Worm (Caenorhabditis elegans): ENCODE data around the gene F16G10.13.

DNA sequence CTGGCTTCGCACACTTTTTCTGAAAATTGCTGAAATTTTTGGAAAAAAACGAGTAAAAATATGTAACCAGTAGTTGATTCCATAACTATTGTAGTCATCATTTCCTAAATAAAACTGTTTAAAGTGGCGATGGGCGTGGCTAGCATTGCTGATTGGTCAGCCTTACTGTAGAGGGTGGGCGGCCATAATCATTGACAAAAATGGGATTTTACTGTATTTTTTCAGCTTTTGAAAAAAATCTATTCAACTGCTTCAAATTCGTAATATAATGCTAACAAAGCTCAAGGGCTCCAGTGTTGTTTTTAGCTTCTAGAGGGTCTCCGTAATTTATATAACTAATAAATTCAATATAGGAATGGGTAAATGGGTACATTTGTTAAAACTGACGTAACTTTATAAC is 15.6 kb downstream of the F16G10.13 start, which contains the start of gene F16G10.7:
- TF ChIP-seq skn-1 (tag; optimal IDR thresholded peaks at IDR 0.05) = no peak
- TF ChIP-seq pha-4 (tag; optimal IDR thresholded peaks at IDR 0.05) = no peak
- no peak for TF ChIP-seq sea-2 (GFP tag; optimal IDR thresholded peaks at IDR 0.05)
- TF ChIP-seq ztf-11 (tag; optimal IDR thresholded peaks at IDR 0.05) = no peak
- no peak for TF ChIP-seq elt-3 (tag; optimal IDR thresholded peaks at IDR 0.05)
- TF ChIP-seq fkh-2 (tag; optimal IDR thresholded peaks at IDR 0.05) = no peak
- no peak for TF ChIP-seq nhr-77 (tag; optimal IDR thresholded peaks at IDR 0.05)
- no peak for TF ChIP-seq aly-2 (tag; optimal IDR thresholded peaks at IDR 0.05)
- TF ChIP-seq ceh-82 (tag; optimal IDR thresholded peaks at IDR 0.05) = no peak

Data from whole organism, L3 larva.